Worm (Caenorhabditis elegans) whole organism, L4 larva: Measurements from ENCODE around the gene nhr-31.

Experiments
- F10B5.3 ChIP-seq: sonication (generic microtip); optimal IDR thresholded peaks from 2 replicates; lab custom pipeline; 2016; ENCODE audit warnings: mild to moderate bottlenecking, missing genetic modification characterization, missing compliant biosample characterization
- F26F4.8 ChIP-seq: fragments of 200-800 bp; sonication (Bioruptor generic); conservative IDR thresholded peaks from 2 replicates; pipeline ENCODE4 v1.3.6; 2022; ENCODE audit warnings: missing genetic modification characterization, missing compliant biosample characterization
- F44E2.7 ChIP-seq: fragments of 200-800 bp; sonication (Bioruptor generic); IDR thresholded peaks from 2 replicates; pipeline ENCODE4 v2.1.2; 2022; ENCODE audit warnings: missing genetic modification characterization, missing compliant biosample characterization
- R02D3.7 ChIP-seq: fragments of 150-350 bp; sonication (generic microtip); optimal IDR thresholded peaks from 3 replicates; lab custom pipeline; 2014; ENCODE audit warnings: missing biosample characterization, missing genetic modification characterization
- T20F7.1 ChIP-seq: fragments of 200-800 bp; sonication (Bioruptor generic); optimal IDR thresholded peaks from 2 replicates; lab custom pipeline; 2018; ENCODE audit warnings: mild to moderate bottlenecking, missing genetic modification characterization, missing compliant biosample characterization
- Y5F2A.4 ChIP-seq: fragments of 200-800 bp; sonication (Bioruptor generic); optimal IDR thresholded peaks from 2 replicates; lab custom pipeline; 2018; ENCODE audit warnings: mild to moderate bottlenecking, missing genetic modification characterization, missing compliant biosample characterization
- Y75B8A.6 ChIP-seq: fragments of 200-800 bp; sonication (Bioruptor generic); IDR thresholded peaks from 2 replicates; pipeline ENCODE4 v1.3.6; 2022; ENCODE audit warnings: missing genetic modification reagents, missing genetic modification characterization, missing compliant biosample characterization
- aha-1 ChIP-seq: fragments of 150-350 bp; peaks from one replicate; lab custom pipeline; 2014; ENCODE audit warnings: missing biosample characterization, missing genetic modification characterization
- aly-2 ChIP-seq: sonication (generic microtip); optimal IDR thresholded peaks from 2 replicates; lab custom pipeline; 2018; ENCODE audit warnings: missing biosample characterization, missing genetic modification characterization
- ama-1 ChIP-seq: fragments of 150-350 bp; optimal IDR thresholded peaks from 2 replicates; lab custom pipeline; 2014; ENCODE audit warnings: inconsistent platforms, mixed read lengths
- arid-1 ChIP-seq: fragments of 200-800 bp; sonication (Bioruptor generic); conservative IDR thresholded peaks from 2 replicates; pipeline ENCODE4 v1.3.6; 2022; ENCODE audit warnings: missing genetic modification reagents, missing genetic modification characterization, missing compliant biosample characterization
- ceh-32 ChIP-seq: sonication (generic microtip); optimal IDR thresholded peaks from 2 replicates; lab custom pipeline; 2016; ENCODE audit warnings: mild to moderate bottlenecking, missing genetic modification characterization, missing compliant biosample characterization; ENCODE audit not compliant: poor library complexity
- ceh-44 ChIP-seq: fragments of 200-800 bp; sonication (Bioruptor generic); IDR thresholded peaks from 2 replicates; pipeline ENCODE4 v1.3.6; 2022; ENCODE audit warnings: missing genetic modification reagents, missing genetic modification characterization, missing compliant biosample characterization
- ceh-82 ChIP-seq: sonication (generic microtip); optimal IDR thresholded peaks from 2 replicates; lab custom pipeline; 2017; ENCODE audit warnings: missing biosample characterization, missing genetic modification characterization
- ctbp-1 ChIP-seq: fragments of 200-800 bp; sonication (Bioruptor generic); IDR thresholded peaks from 2 replicates; pipeline ENCODE4 v1.3.6; 2022; ENCODE audit warnings: missing genetic modification reagents, missing genetic modification characterization, missing compliant biosample characterization
- daf-8 ChIP-seq: fragments of 200-800 bp; sonication (Bioruptor generic); IDR thresholded peaks from 2 replicates; pipeline ENCODE4 v1.3.6; 2022; ENCODE audit warnings: missing genetic modification characterization, missing compliant biosample characterization
- dpl-1 ChIP-seq: fragments of 150-350 bp; optimal IDR thresholded peaks from 2 replicates; lab custom pipeline; 2014; ENCODE audit warnings: missing biosample characterization, missing genetic modification reagents, missing genetic modification characterization
- dve-1 ChIP-seq: sonication (generic microtip); optimal IDR thresholded peaks from 2 replicates; lab custom pipeline; 2017; ENCODE audit warnings: antibody characterized with exemption, mild to moderate bottlenecking, missing genetic modification characterization, missing compliant biosample characterization; ENCODE audit not compliant: insufficient read depth
- gei-8 ChIP-seq: fragments of 200-800 bp; sonication (Bioruptor generic); optimal IDR thresholded peaks from 2 replicates; lab custom pipeline; 2018; ENCODE audit warnings: mild to moderate bottlenecking, missing genetic modification characterization, missing compliant biosample characterization
- hlh-11 ChIP-seq: fragments of 200-800 bp; sonication (Bioruptor generic); optimal IDR thresholded peaks from 2 replicates; lab custom pipeline; 2018; ENCODE audit warnings: mild to moderate bottlenecking, missing genetic modification characterization, missing compliant biosample characterization
- hlh-30 ChIP-seq: sonication (generic microtip); optimal IDR thresholded peaks from 2 replicates; lab custom pipeline; 2017; ENCODE audit warnings: antibody characterized with exemption, mild to moderate bottlenecking, missing genetic modification characterization, missing compliant biosample characterization; ENCODE audit not compliant: insufficient read depth
- hmg-1.1 ChIP-seq: fragments of 200-800 bp; sonication (Bioruptor generic); IDR thresholded peaks from 2 replicates; pipeline ENCODE4 v1.3.6; 2022; ENCODE audit warnings: missing genetic modification reagents, missing genetic modification characterization, missing compliant biosample characterization
- jun-1 ChIP-seq: fragments of 150-350 bp; optimal IDR thresholded peaks from 2 replicates; lab custom pipeline; 2014; ENCODE audit warnings: missing biosample characterization, missing genetic modification reagents, missing genetic modification characterization
- lin-13 ChIP-seq: fragments of 150-350 bp; optimal IDR thresholded peaks from 2 replicates; lab custom pipeline; 2014; ENCODE audit warnings: missing biosample characterization, missing genetic modification reagents, missing genetic modification characterization
- lsy-2 ChIP-seq, 2 experiments: fragments of 150-350 bp in 1 of 2; sonication (generic microtip) in 1 of 2; optimal IDR thresholded peaks; 2 replicates each; lab custom pipeline; 2014 to 2017; ENCODE audit warnings: missing biosample characterization in 2 of 2, missing genetic modification characterization in 2 of 2
- madf-9 ChIP-seq: fragments of 200-800 bp; sonication (Bioruptor generic); conservative IDR thresholded peaks from 2 replicates; pipeline ENCODE4 v1.3.6; 2022; ENCODE audit warnings: missing genetic modification reagents, missing genetic modification characterization, missing compliant biosample characterization
- mdl-1 ChIP-seq, 2 experiments: fragments of 150-350 bp in 1 of 2; sonication (generic microtip) in 1 of 2; optimal IDR thresholded peaks; 2 replicates each; lab custom pipeline; 2014 to 2017; ENCODE audit warnings: missing biosample characterization in 2 of 2, missing genetic modification characterization in 2 of 2
- mep-1 ChIP-seq: fragments of 150-350 bp; sonication (generic microtip); optimal IDR thresholded peaks from 3 replicates; lab custom pipeline; 2014; ENCODE audit warnings: missing biosample characterization, missing genetic modification characterization
- mxl-3 ChIP-seq: fragments of 200-800 bp; sonication (Bioruptor generic); optimal IDR thresholded peaks from 2 replicates; lab custom pipeline; 2018; ENCODE audit warnings: mild to moderate bottlenecking, missing genetic modification characterization, missing compliant biosample characterization
- nhr-10 ChIP-seq: fragments of 150-350 bp; optimal IDR thresholded peaks from 2 replicates; lab custom pipeline; 2014; ENCODE audit warnings: missing biosample characterization, missing genetic modification characterization
- nhr-102 ChIP-seq: sonication (generic microtip); optimal IDR thresholded peaks from 2 replicates; lab custom pipeline; 2016; ENCODE audit warnings: mild to moderate bottlenecking, missing genetic modification characterization, moderate library complexity, missing compliant biosample characterization
- nhr-25 ChIP-seq: sonication (generic microtip); optimal IDR thresholded peaks from 2 replicates; lab custom pipeline; 2017; ENCODE audit warnings: missing genetic modification characterization, mild to moderate bottlenecking, missing compliant biosample characterization, antibody characterized with exemption, moderate library complexity, borderline replicate concordance; ENCODE audit not compliant: insufficient read depth
- nhr-28 ChIP-seq: fragments of 150-350 bp; optimal IDR thresholded peaks from 2 replicates; lab custom pipeline; 2014; ENCODE audit warnings: missing biosample characterization, missing genetic modification characterization
- nhr-48 ChIP-seq: sonication (generic microtip); optimal IDR thresholded peaks from 2 replicates; lab custom pipeline; 2016; ENCODE audit warnings: mild to moderate bottlenecking, missing genetic modification characterization, missing compliant biosample characterization
- nhr-76 ChIP-seq: fragments of 150-350 bp; optimal IDR thresholded peaks from 2 replicates; lab custom pipeline; 2014; ENCODE audit warnings: missing biosample characterization, missing genetic modification characterization
- nhr-77 ChIP-seq: fragments of 150-350 bp; optimal IDR thresholded peaks from 2 replicates; lab custom pipeline; 2014; ENCODE audit warnings: missing biosample characterization, missing genetic modification characterization
- pqm-1 ChIP-seq: sonication (generic microtip); optimal IDR thresholded peaks from 2 replicates; lab custom pipeline; 2017; ENCODE audit warnings: missing biosample characterization, missing genetic modification characterization
- sdz-12 ChIP-seq: fragments of 200-800 bp; sonication (Bioruptor generic); optimal IDR thresholded peaks from 2 replicates; lab custom pipeline; 2018; ENCODE audit warnings: mild to moderate bottlenecking, missing genetic modification characterization, missing compliant biosample characterization
- tra-1 ChIP-seq: fragments of 200-800 bp; sonication (Bioruptor generic); IDR thresholded peaks from 2 replicates; pipeline ENCODE4 v1.3.6; 2022; ENCODE audit warnings: missing genetic modification reagents, missing genetic modification characterization, missing compliant biosample characterization
- unc-39 ChIP-seq: sonication (generic microtip); optimal IDR thresholded peaks from 2 replicates; lab custom pipeline; 2017; ENCODE audit warnings: missing biosample characterization, missing genetic modification characterization
- unc-62 ChIP-seq, 3 experiments: fragments of 150-350 bp in 1 of 3; sonication (generic microtip); optimal IDR thresholded peaks in 2 of 3; peaks in 1 of 3; 1 replicate in 1 of 3; 2 replicates in 2 of 3; lab custom pipeline; 2014 to 2017; ENCODE audit warnings: missing biosample characterization in 3 of 3, missing genetic modification characterization in 3 of 3, missing genetic modification reagents in 3 of 3, missing genotype in 1 of 3
- vab-7 ChIP-seq: fragments of 200-800 bp; sonication (Bioruptor generic); IDR thresholded peaks from 2 replicates; pipeline ENCODE4 v1.3.6; 2022; ENCODE audit warnings: missing genetic modification reagents, missing genetic modification characterization, missing compliant biosample characterization
- zfp-3 ChIP-seq: fragments of 200-800 bp; sonication (Bioruptor generic); conservative IDR thresholded peaks from 2 replicates; pipeline ENCODE4 v1.3.6; 2022; ENCODE audit warnings: missing genetic modification reagents, missing genetic modification characterization, missing compliant biosample characterization
- zip-11 ChIP-seq: fragments of 200-800 bp; sonication (Bioruptor generic); IDR thresholded peaks from 2 replicates; pipeline ENCODE4 v1.3.6; 2022; ENCODE audit warnings: missing genetic modification characterization, missing compliant biosample characterization
- zip-2 ChIP-seq: fragments of 150-350 bp; optimal IDR thresholded peaks from 2 replicates; lab custom pipeline; 2014; ENCODE audit warnings: missing biosample characterization, missing genetic modification characterization
- ztf-7 ChIP-seq: fragments of 150-350 bp; optimal IDR thresholded peaks from 2 replicates; lab custom pipeline; 2014; ENCODE audit warnings: missing biosample characterization, missing genetic modification characterization

nhr-31 gene

ce11 chrIV:7987083-7987482 is 42.2 kb downstream of the nhr-31 start, which contains the start of gene mec-17:
Gene mec-17, minus strand, starts transcription at chrIV:7987183.
- TF ChIP-seq dpl-1 (no peak), ceh-44 (GFP tag; lab: Robert Waterston, UW) (no peak), lsy-2 (tag; optimal IDR thresholded peaks at IDR 0.05; lab: Kevin White, UChicago) (no peak), nhr-10 (tag; lab: Kevin White, UChicago) (no peak), tra-1 (no peak), ceh-32 (no peak), unc-39 (tag; lab: Kevin White, UChicago) (no peak), unc-62 (GFP tag; optimal IDR thresholded peaks at IDR 0.05 in 1 of 2; lab: Kevin White, UChicago) (no peak), unc-62 (tag; optimal IDR thresholded peaks at IDR 0.05; lab: Kevin White, UChicago) (no peak)

- TF ChIP-seq nhr-102 (tag; lab: Kevin White, UChicago) = no peak
- no peak for TF ChIP-seq Y5F2A.4 (GFP tag; lab: Kevin White, UChicago)
- TF ChIP-seq nhr-76 = no peak
- TF ChIP-seq mxl-3 (GFP tag; lab: Kevin White, UChicago) = peak; percentile 61
- TF ChIP-seq madf-9 = no peak
- peak; percentile 29 for TF ChIP-seq nhr-48
- TF ChIP-seq nhr-28 (tag; lab: Kevin White, UChicago) = peak; percentile 46
- peak; percentile 47 for TF ChIP-seq aha-1
- peak; percentile 27 for TF ChIP-seq hlh-11
- TF ChIP-seq nhr-77 (tag; lab: Kevin White, UChicago) = no peak
- no peak for TF ChIP-seq T20F7.1 (GFP tag; lab: Kevin White, UChicago)
- TF ChIP-seq hlh-30 (tag; lab: Kevin White, UChicago) = peak; percentile 38
- peak in 1 of 2 experiments; percentile 49 for TF ChIP-seq mdl-1 (tag; optimal IDR thresholded peaks at IDR 0.05; lab: Kevin White, UChicago)
- TF ChIP-seq F10B5.3 = no peak
Observed at ce11 chrIV:7985737-7986136, 43.6 kb downstream of the nhr-31 start.

ce11 chrIV:7983728-7984346 is 45.5 kb downstream of the nhr-31 start:
- TF ChIP-seq pqm-1 (tag; lab: Kevin White, UChicago) (no peak), hlh-11 (no peak), lin-13 (GFP tag; lab: Kevin White, UChicago) (peak; percentile 19), aly-2 (tag; lab: Kevin White, UChicago) (no peak), R02D3.7 (tag; lab: Kevin White, UChicago) (no peak), F26F4.8 (0 out of 2 replicates have a peak, but pooled peaks have one; percentile 29), F44E2.7 (no peak), mxl-3 (GFP tag; lab: Kevin White, UChicago) (no peak), dve-1 (tag; lab: Kevin White, UChicago) (peak; percentile 35), nhr-102 (tag; lab: Kevin White, UChicago) (peak; percentile 35), Y75B8A.6 (GFP tag; lab: Robert Waterston, UW) (peak; percentile 40; the same call in 1 of the 2 replicates), ztf-7 (tag; lab: Kevin White, UChicago) (no peak), vab-7 (GFP tag; lab: Robert Waterston, UW) (no peak), daf-8 (no peak), nhr-28 (tag; lab: Kevin White, UChicago) (no peak), zip-2 (tag; lab: Kevin White, UChicago) (no peak), jun-1 (no peak), nhr-48 (peak; percentile 29), sdz-12 (GFP tag; lab: Kevin White, UChicago) (no peak), hmg-1.1 (0 out of 2 replicates have a peak, but pooled peaks have one; percentile 32), zfp-3 (GFP tag; lab: Robert Waterston, UW) (peak; percentile 67; the same call in 1 of the 2 replicates), ceh-82 (no peak), aha-1 (peak; percentile 58), hlh-30 (tag; lab: Kevin White, UChicago) (no peak), zip-11 (GFP tag; lab: Robert Waterston, UW) (no peak), nhr-25 (tag; lab: Kevin White, UChicago) (no peak), mep-1 (peak; percentile 38), ama-1 (no peak), ctbp-1 (GFP tag; lab: Robert Waterston, UW) (no peak), F10B5.3 (no peak), gei-8 (GFP tag; lab: Kevin White, UChicago) (no peak), arid-1 (no peak; the same call in 1 of the 2 replicates)
